Worm (Caenorhabditis elegans): ENCODE results near the gene ced-8.

- TF ChIP-seq ceh-32 (tag; optimal IDR thresholded peaks at IDR 0.05; ENCODE audit: poor library complexity) (no peak), ZK546.5 (tag; optimal IDR thresholded peaks at IDR 0.05) (no peak), fkh-10 (GFP tag; optimal IDR thresholded peaks at IDR 0.05) (no peak), unc-39 (tag; optimal IDR thresholded peaks at IDR 0.05) (no peak)
Measured at ce11 chrX:8428319-8428888, 11.7 kb upstream of the ced-8 start, which contains the start of gene F08F1.3.

Measured in whole organism, L4 larva.